Worm (Caenorhabditis elegans) whole organism, L4/young adult: ENCODE data around the gene myrf-1.

Source experiments
- W03F9.2 ChIP-seq: fragments of 150-350 bp; optimal IDR thresholded peaks from 2 replicates; lab custom pipeline; 2014; ENCODE audit warnings: missing biosample characterization, missing genetic modification characterization
- dao-5 ChIP-seq: sonication (generic microtip); optimal IDR thresholded peaks from 2 replicates; lab custom pipeline; 2016; ENCODE audit warnings: missing genotype, missing genetic modification characterization, moderate library complexity, missing compliant biosample characterization
- him-1 ChIP-seq: sonication (generic microtip); optimal IDR thresholded peaks from 2 replicates; lab custom pipeline; 2016; ENCODE audit warnings: missing genotype, missing genetic modification reagents, missing genetic modification characterization, missing compliant biosample characterization

Gene myrf-1

ce11 chrII:10464230-10464920, 38.0 kb downstream of the myrf-1 start, which contains the start of the genes ZK673.6 and sdz-37:
ZK673.6 (minus strand) TSS chrII:10464330.
sdz-37 (plus strand) TSS chrII:10464870.
- TF ChIP-seq W03F9.2 (no peak), him-1 (tag; lab: Kevin White, UChicago) (no peak), dao-5 (tag; lab: Kevin White, UChicago) (no peak)

ce11 chrII:10461207-10461606, 41.1 kb downstream of the myrf-1 start, which contains the start of gene ZK673.5:
ZK673.5 (plus strand) TSS chrII:10461507.
- TF ChIP-seq him-1 (tag; lab: Kevin White, UChicago) (no peak), dao-5 (tag; lab: Kevin White, UChicago) (no peak), W03F9.2 (no peak)

- TF ChIP-seq him-1 (tag; lab: Kevin White, UChicago), result no peak
- TF ChIP-seq W03F9.2, result no peak
- no peak for TF ChIP-seq dao-5 (tag; lab: Kevin White, UChicago)
Observed at ce11 chrII:10456979-10457378, 45.4 kb downstream of the myrf-1 start, which contains the start of gene ZK673.11. ZK673.11 (plus strand) TSS chrII:10457279.

- TF ChIP-seq W03F9.2 (no peak), him-1 (tag; lab: Kevin White, UChicago) (no peak), dao-5 (tag; lab: Kevin White, UChicago) (no peak)
Observed at ce11 chrII:10452620-10453019, 49.7 kb downstream of the myrf-1 start, which contains the start of gene ZK673.4. ZK673.4 (plus strand) TSS chrII:10452920.

ce11 chrII:10450335-10450734, 52.0 kb downstream of the myrf-1 start:
- no peak for TF ChIP-seq him-1 (tag; lab: Kevin White, UChicago)

- TF ChIP-seq dao-5 (tag; lab: Kevin White, UChicago) (no peak), him-1 (tag; lab: Kevin White, UChicago) (no peak), W03F9.2 (no peak)
Observed at ce11 chrII:10449707-10450106, 52.6 kb downstream of the myrf-1 start, which contains the start of gene lin-56. lin-56 (plus strand) TSS chrII:10450007.

ce11 chrII:10447348-10448316, 54.7 kb downstream of the myrf-1 start, which contains the start of gene ZK673.2:
ZK673.2 (plus strand) TSS chrII:10448266.
- TF ChIP-seq him-1 (tag; lab: Kevin White, UChicago) (no peak), dao-5 (tag; lab: Kevin White, UChicago) (no peak), W03F9.2 (no peak)
